Worm (Caenorhabditis elegans) whole organism, L1 larva: ENCODE data around the gene F10C1.23.

ENCODE experiments used
- egl-27 ChIP-seq, 2 experiments: fragments of 150-350 bp in 1 of 2; sonication (generic microtip); optimal IDR thresholded peaks; 3 replicates each; lab custom pipeline; 2017 to 2018; ENCODE audit warnings: missing biosample characterization in 2 of 2, missing genetic modification characterization in 2 of 2, missing genetic modification reagents in 2 of 2
- irx-1 ChIP-seq: sonication (generic microtip); optimal IDR thresholded peaks from 2 replicates; lab custom pipeline; 2016; ENCODE audit warnings: missing genetic modification characterization, missing compliant biosample characterization
- jun-1 ChIP-seq: fragments of 150-350 bp; optimal IDR thresholded peaks from 2 replicates; lab custom pipeline; 2014; ENCODE audit warnings: missing biosample characterization, missing genetic modification reagents, missing genetic modification characterization
- lin-13 ChIP-seq: fragments of 150-350 bp; optimal IDR thresholded peaks from 2 replicates; lab custom pipeline; 2014; ENCODE audit warnings: missing biosample characterization, missing genetic modification reagents, missing genetic modification characterization
- nhr-19 ChIP-seq: fragments of 200-800 bp; sonication (Bioruptor generic); conservative IDR thresholded peaks from 2 replicates; pipeline ENCODE4 v1.3.6; 2022; ENCODE audit warnings: missing genetic modification characterization, missing compliant biosample characterization
- unc-62 ChIP-seq: fragments of 150-350 bp; optimal IDR thresholded peaks from 2 replicates; lab custom pipeline; 2014; ENCODE audit warnings: missing biosample characterization, missing genetic modification reagents, missing genetic modification characterization
- ztf-11 ChIP-seq, 2 experiments: sonication (generic microtip); optimal IDR thresholded peaks; 2 replicates each; lab custom pipeline; 2016 to 2017; ENCODE audit warnings: missing genetic modification characterization in 2 of 2, missing biosample characterization in 1 of 2, missing compliant biosample characterization in 1 of 2

DNA sequence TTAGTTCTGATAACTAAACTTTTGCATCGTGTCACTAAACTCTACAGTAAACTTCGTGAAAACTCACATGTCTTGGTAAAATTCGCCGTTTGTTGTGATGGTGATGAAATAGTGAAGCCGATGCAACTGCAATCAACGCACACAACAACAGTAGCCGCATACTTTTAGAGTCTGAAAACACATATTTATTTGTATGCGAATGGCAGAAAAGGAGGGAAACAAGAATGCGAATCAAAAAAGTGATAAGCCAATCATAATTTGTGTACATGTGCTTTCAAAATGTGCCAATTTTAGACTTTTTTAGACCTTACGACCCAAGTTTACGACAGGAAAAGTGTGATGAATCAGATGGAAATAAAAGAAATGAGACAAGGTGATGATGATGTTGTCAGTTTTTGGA, 47.5 kb downstream of the F10C1.23 start, which contains the start of gene K05F1.10:
- no peak for TF ChIP-seq egl-27 (tag; optimal IDR thresholded peaks at IDR 0.05; lab: Kevin White, UChicago)
- no peak for TF ChIP-seq ztf-11 (tag; optimal IDR thresholded peaks at IDR 0.05; lab: Kevin White, UChicago)
- no peak for TF ChIP-seq nhr-19 (GFP tag; lab: Robert Waterston, UW)
- TF ChIP-seq unc-62 = no peak
- TF ChIP-seq jun-1 (tag; lab: Kevin White, UChicago) = no peak
- no peak for TF ChIP-seq irx-1
- TF ChIP-seq lin-13 (GFP tag; lab: Kevin White, UChicago) = no peak
